Worm (Caenorhabditis elegans): Measurements from ENCODE around the gene F17C11.22.

Gene F17C11.22

ce11 chrV:10953471-10954155, 16.4 kb downstream of the F17C11.22 start (continued):
- TF ChIP-seq mes-2 (tag; optimal IDR thresholded peaks at IDR 0.05; ENCODE audit: poor library complexity, severe bottlenecking), result no peak
- TF ChIP-seq fkh-10 (GFP tag; optimal IDR thresholded peaks at IDR 0.05), result no peak
- TF ChIP-seq egl-27 (tag; optimal IDR thresholded peaks at IDR 0.05), result no peak
- TF ChIP-seq nhr-41 (GFP tag; IDR thresholded peaks at IDR 0.05), result no peak
- no peak for TF ChIP-seq zip-11 (GFP tag; IDR thresholded peaks at IDR 0.05)
- no peak for TF ChIP-seq ztf-7 (tag; optimal IDR thresholded peaks at IDR 0.05)
- no peak for TF ChIP-seq nhr-111 (GFP tag; optimal IDR thresholded peaks at IDR 0.05)
- TF ChIP-seq jun-1 (tag; optimal IDR thresholded peaks at IDR 0.05), result no peak
- no peak for TF ChIP-seq snpc-4 (tag; optimal IDR thresholded peaks at IDR 0.05)
- no peak for TF ChIP-seq nhr-48 (tag; optimal IDR thresholded peaks at IDR 0.05)
- TF ChIP-seq rbr-2 (tag; optimal IDR thresholded peaks at IDR 0.05), result no peak
- TF ChIP-seq unc-130 (GFP tag; optimal IDR thresholded peaks at IDR 0.05), result no peak
- no peak for TF ChIP-seq mxl-3 (GFP tag; optimal IDR thresholded peaks at IDR 0.05)
- TF ChIP-seq vab-7 (GFP tag; IDR thresholded peaks at IDR 0.05), result no peak
- no peak for TF ChIP-seq lin-29 (GFP tag; IDR thresholded peaks at IDR 0.05)
- peak; percentile 29 for TF ChIP-seq aha-1 (tag)
- TF ChIP-seq Y5F2A.4 (GFP tag; optimal IDR thresholded peaks at IDR 0.05), result no peak
- no peak for TF ChIP-seq ces-1 (GFP tag; optimal IDR thresholded peaks at IDR 0.05)
- no peak for TF ChIP-seq pha-4 (GFP tag; IDR thresholded peaks at IDR 0.05)
- no peak for TF ChIP-seq pha-4 (tag; optimal IDR thresholded peaks at IDR 0.05)
- no peak for TF ChIP-seq gei-8 (GFP tag; optimal IDR thresholded peaks at IDR 0.05)
- peak; percentile 35 for TF ChIP-seq mep-1 (tag; optimal IDR thresholded peaks at IDR 0.05)
- no peak for TF ChIP-seq pqm-1 (tag; optimal IDR thresholded peaks at IDR 0.05)
- TF ChIP-seq nhr-76 (tag; optimal IDR thresholded peaks at IDR 0.05), result no peak
- no peak for TF ChIP-seq Y75B8A.6 (GFP tag; IDR thresholded peaks at IDR 0.05)
- TF ChIP-seq egl-43 (GFP tag; IDR thresholded peaks at IDR 0.05), result no peak
- no peak for TF ChIP-seq nhr-6 (tag; optimal IDR thresholded peaks at IDR 0.05)
- no peak for TF ChIP-seq F26F4.8 (GFP tag; conservative IDR thresholded peaks at IDR 0.05)
- TF ChIP-seq ceh-32 (tag; optimal IDR thresholded peaks at IDR 0.05; ENCODE audit: poor library complexity), result no peak
- no peak for TF ChIP-seq lin-39 (tag; optimal IDR thresholded peaks at IDR 0.05)
- TF ChIP-seq skn-1 (tag; optimal IDR thresholded peaks at IDR 0.05), result no peak
- TF ChIP-seq zfp-2 (tag; optimal IDR thresholded peaks at IDR 0.05), result no peak
- no peak for TF ChIP-seq nhr-42 (GFP tag; IDR thresholded peaks at IDR 0.05)

- TF ChIP-seq mdt-29 (GFP tag; IDR thresholded peaks at IDR 0.05) (peak; percentile 84), pqm-1 (tag; optimal IDR thresholded peaks at IDR 0.05) (no peak), snpc-4 (tag; optimal IDR thresholded peaks at IDR 0.05) (no peak), daf-16 (GFP tag; optimal IDR thresholded peaks at IDR 0.05) (peak in 1 of 2 experiments; percentile 76), daf-16 (tag; optimal IDR thresholded peaks at IDR 0.05) (peak; percentile 80), lsy-2 (tag; optimal IDR thresholded peaks at IDR 0.05) (peak; percentile 60 to 77), skn-1 (tag; optimal IDR thresholded peaks at IDR 0.05) (no peak), php-3 (GFP tag; IDR thresholded peaks at IDR 0.05) (peak; percentile 62; the same call in 1 of the 2 replicates), unc-39 (tag; optimal IDR thresholded peaks at IDR 0.05) (no peak), zip-11 (GFP tag; IDR thresholded peaks at IDR 0.05) (no peak), nhr-25 (tag; optimal IDR thresholded peaks at IDR 0.05; ENCODE audit: borderline replicate concordance, insufficient read depth) (peak; percentile 89), set-16 (GFP tag; IDR thresholded peaks at IDR 0.05) (0 out of 2 replicates have a peak, but pooled peaks have one; percentile 16), cey-2 (tag; optimal IDR thresholded peaks at IDR 0.05; ENCODE audit: borderline replicate concordance, insufficient read depth) (peak; percentile 6), D1046.2 (GFP tag; IDR thresholded peaks at IDR 0.05) (0 out of 2 replicates have a peak, but pooled peaks have one; percentile 12), snpc-1.2 (GFP tag; IDR thresholded peaks at IDR 0.05) (no peak), attf-4 (tag; optimal IDR thresholded peaks at IDR 0.05) (no peak), nhr-76 (tag; optimal IDR thresholded peaks at IDR 0.05) (peak; percentile 62), ztf-11 (tag; optimal IDR thresholded peaks at IDR 0.05) (no peak), zag-1 (tag; optimal IDR thresholded peaks at IDR 0.05) (no peak), mdl-1 (tag; optimal IDR thresholded peaks at IDR 0.05) (peak in 1 of 2 experiments; percentile 87), dmd-6 (GFP tag; IDR thresholded peaks at IDR 0.05) (peak; percentile 89), aly-2 (tag; optimal IDR thresholded peaks at IDR 0.05) (no peak), zip-2 (tag; optimal IDR thresholded peaks at IDR 0.05) (no peak)
Observed at ce11 chrV:10951655-10952278, 18.2 kb downstream of the F17C11.22 start, which contains the start of gene F17C11.4. Gene F17C11.4, plus strand, starts transcription at chrV:10951860.

All from whole organism, L4 larva.